Worm (Caenorhabditis elegans): ENCODE results near the gene T25F10.3.

DNA sequence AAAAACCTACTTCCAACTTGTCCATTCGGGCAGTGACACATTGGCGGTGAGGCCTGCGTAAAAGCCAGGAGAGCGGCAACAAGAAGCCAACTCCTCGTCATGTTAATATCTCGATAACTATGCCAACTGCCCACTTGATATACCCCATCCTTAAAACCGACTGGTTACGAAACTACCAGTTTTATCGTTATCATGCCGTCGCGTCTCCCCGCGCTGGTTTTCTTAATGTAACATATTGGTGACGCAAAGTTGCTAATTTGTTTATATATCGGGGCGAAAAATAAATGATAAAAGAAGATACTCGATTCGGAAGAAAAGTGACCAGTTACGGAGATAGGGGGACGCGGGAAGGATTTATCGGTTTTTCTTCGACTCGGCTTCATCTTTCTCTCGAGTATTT, 13.3 kb upstream of the T25F10.3 start, which contains the start of gene grl-9:
- TF ChIP-seq nhr-25 (tag; optimal IDR thresholded peaks at IDR 0.05): no peak
- TF ChIP-seq hmg-11 (tag; optimal IDR thresholded peaks at IDR 0.05): no peak
- no peak for TF ChIP-seq aly-2 (tag; optimal IDR thresholded peaks at IDR 0.05)
- no peak for TF ChIP-seq elt-3 (tag; optimal IDR thresholded peaks at IDR 0.05)
- TF ChIP-seq ceh-9 (tag; optimal IDR thresholded peaks at IDR 0.05): no peak
- TF ChIP-seq unc-62 (GFP tag; optimal IDR thresholded peaks at IDR 0.05): no peak
- TF ChIP-seq jun-1 (tag; optimal IDR thresholded peaks at IDR 0.05): no peak

All from whole organism, L3 larva.